Worm (Caenorhabditis elegans): ENCODE data around the gene subs-4.

The subs-4 gene

DNA sequence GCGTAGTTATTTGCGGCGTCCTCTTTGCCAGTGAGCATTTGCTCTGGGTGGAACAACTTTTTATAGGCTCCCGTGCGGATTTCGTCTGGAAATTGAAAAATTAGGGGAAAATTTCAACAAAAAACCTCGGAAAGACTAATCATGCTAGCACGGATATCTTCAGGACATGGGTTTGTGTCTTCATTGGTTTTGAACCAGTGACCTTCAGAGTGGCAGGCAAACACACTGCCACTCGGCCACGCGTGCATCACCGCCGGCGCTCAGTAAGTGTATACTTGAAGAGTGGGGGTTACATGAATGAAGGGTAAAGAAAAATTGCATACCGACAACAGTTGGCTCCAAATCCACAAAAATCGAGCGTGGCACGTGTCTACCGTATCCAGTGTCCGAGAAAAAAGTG is 10.8 kb upstream of the subs-4 start (continued):
- TF ChIP-seq hmg-1.2 (GFP tag; IDR thresholded peaks at IDR 0.05) (peak; percentile 77), lin-35 (GFP tag; optimal IDR thresholded peaks at IDR 0.05) (peak in 1 of 3 experiments; percentile 38), repo-1 (tag; optimal IDR thresholded peaks at IDR 0.05) (peak; percentile 58), egl-44 (GFP tag; IDR thresholded peaks at IDR 0.05) (no peak), fkh-3 (tag; optimal IDR thresholded peaks at IDR 0.05) (peak; percentile 38), ceh-58 (GFP tag; IDR thresholded peaks at IDR 0.05) (no peak), F39B2.1 (GFP tag; IDR thresholded peaks at IDR 0.05) (no peak), tbp1 (GFP tag; optimal IDR thresholded peaks at IDR 0.05) (peak; percentile 99), lin-26 (GFP tag; IDR thresholded peaks at IDR 0.05) (peak; percentile 94), efl-1 (GFP tag; optimal IDR thresholded peaks at IDR 0.05) (peak; percentile 9), rcor-1 (GFP tag; IDR thresholded peaks at IDR 0.05) (peak; percentile 72), mxl-1 (tag; optimal IDR thresholded peaks at IDR 0.05) (peak; percentile 80), B0035.1 (tag; optimal IDR thresholded peaks at IDR 0.05) (peak; percentile 44), F52B5.7 (tag; optimal IDR thresholded peaks at IDR 0.05) (peak; percentile 84), madf-10 (tag; optimal IDR thresholded peaks at IDR 0.05) (peak; percentile 74), C17E4.6 (GFP tag; IDR thresholded peaks at IDR 0.05) (no peak), T07F8.4 (tag; optimal IDR thresholded peaks at IDR 0.05) (peak; percentile 33), gei-17 (GFP tag; optimal IDR thresholded peaks at IDR 0.05) (peak; percentile 21), athp-1 (tag; optimal IDR thresholded peaks at IDR 0.05) (peak; percentile 76), F10E7.11 (tag; optimal IDR thresholded peaks at IDR 0.05) (peak; percentile 50), ekl-4 (GFP tag; IDR thresholded peaks at IDR 0.05) (peak; percentile 83), hlh-26 (GFP tag; conservative IDR thresholded peaks at IDR 0.05) (no peak)

DNA sequence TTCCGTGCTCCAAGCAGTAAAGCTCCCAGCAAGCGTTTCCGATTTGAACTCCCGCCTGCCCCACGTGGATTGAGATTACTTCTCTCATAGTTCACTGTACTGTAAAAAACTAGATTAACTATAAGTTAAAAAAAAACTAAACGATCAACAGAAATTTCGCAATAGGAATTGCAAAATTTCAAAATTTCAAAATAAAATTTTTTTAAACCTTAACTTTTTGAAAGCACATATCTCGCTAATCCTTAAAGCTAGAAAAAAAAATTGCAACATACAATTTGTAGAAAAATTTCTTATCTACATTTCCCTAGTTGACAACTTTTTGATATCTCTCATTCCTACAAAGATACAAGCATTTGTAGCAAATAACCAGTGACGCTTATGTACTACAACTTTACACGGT is 10.3 kb upstream of the subs-4 start, which contains the start of gene tba-7:
TSS of gene tba-7 (minus strand) at position 101 of the 400 bp plus-strand sequence.
- TF ChIP-seq B0261.1 (tag; optimal IDR thresholded peaks at IDR 0.05), result peak; percentile 45
- TF ChIP-seq ceh-27 (GFP tag; optimal IDR thresholded peaks at IDR 0.05), result no peak
- no peak for TF ChIP-seq lin-54 (GFP tag; optimal IDR thresholded peaks at IDR 0.05)
- no peak for TF ChIP-seq lsl-1 (GFP tag; optimal IDR thresholded peaks at IDR 0.05)
- TF ChIP-seq cebp-1 (GFP tag; IDR thresholded peaks at IDR 0.05), result no peak
- TF ChIP-seq cebp-1 (tag; optimal IDR thresholded peaks at IDR 0.05), result peak; percentile 58

DNA sequence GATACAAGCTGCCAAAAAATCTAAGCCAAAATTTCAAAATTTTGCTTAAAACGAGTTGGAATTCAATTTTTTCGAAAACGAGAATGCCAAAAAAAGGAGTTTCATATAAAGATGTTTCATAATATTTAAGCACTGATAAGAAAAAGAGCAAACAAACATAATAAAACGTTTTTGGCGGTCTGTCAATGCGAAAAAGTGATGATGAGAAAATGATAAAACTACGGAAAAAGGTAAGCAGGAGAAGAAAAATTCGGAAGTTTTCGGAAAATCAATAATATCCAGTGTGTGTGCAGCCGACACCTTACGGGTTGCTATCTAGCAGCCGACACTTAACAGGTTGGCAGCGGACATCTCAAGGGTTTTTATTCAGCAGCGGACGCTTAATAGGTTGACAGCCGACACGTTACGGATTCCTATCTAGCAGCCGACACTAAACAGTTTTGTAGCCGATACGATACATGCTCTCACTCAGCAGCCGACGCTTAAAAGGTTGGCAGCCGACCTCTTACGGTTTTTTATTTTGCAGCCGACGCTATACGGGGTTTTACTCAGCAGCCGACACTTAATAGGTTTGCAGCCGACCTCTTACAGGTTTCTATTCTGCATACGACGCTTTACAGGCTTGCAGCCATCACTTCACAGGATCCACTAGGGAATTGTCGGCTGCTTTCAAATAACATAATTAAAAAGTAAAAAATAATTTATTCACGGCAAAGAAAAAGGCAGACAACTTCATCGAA is 9.7 kb upstream of the subs-4 start:
- TF ChIP-seq athp-1 (tag; optimal IDR thresholded peaks at IDR 0.05) (no peak), cebp-2 (GFP tag; IDR thresholded peaks at IDR 0.05) (no peak), nhr-80 (tag; optimal IDR thresholded peaks at IDR 0.05) (peak; percentile 34), Y53G8AR.9 (GFP tag; conservative IDR thresholded peaks at IDR 0.05) (no peak), zfh-2 (GFP tag; conservative IDR thresholded peaks at IDR 0.05) (0 out of 2 replicates have a peak, but pooled peaks have one; percentile 7), snpc-4 (GFP tag; optimal IDR thresholded peaks at IDR 0.05) (no peak), snpc-4 (tag; optimal IDR thresholded peaks at IDR 0.05) (peak; percentile 89 to 95 (median 92))

DNA sequence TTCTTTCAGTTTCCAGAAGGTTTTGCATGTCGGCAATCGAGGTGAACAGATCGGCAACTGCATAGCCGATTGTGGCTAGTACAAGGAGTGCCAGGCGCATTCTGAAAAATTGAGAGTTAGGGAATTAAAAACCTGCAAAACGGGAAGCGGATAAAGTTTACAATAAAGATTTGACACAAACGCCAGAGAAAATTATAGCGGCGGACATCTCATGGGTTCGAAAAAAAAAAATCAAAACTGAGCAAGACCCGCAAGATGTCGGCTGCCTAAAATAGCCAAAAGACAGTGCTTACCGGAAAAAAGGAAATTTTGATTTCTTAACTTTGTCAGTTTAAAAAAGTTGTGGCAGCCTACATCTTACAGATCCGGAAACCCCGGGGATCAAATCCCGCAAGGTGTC is 4.1 kb upstream of the subs-4 start, which contains the start of gene dpy-18:
TSS of gene dpy-18 (minus strand) at position 101 of the 400 bp plus-strand sequence.
- TF ChIP-seq zim-3 (tag; optimal IDR thresholded peaks at IDR 0.05), result no peak
- TF ChIP-seq mcd-1 (GFP tag; IDR thresholded peaks at IDR 0.05), result no peak
- TF ChIP-seq lsy-27 (tag; optimal IDR thresholded peaks at IDR 0.05; ENCODE audit: borderline replicate concordance, insufficient read depth), result no peak
- no peak for TF ChIP-seq ztf-26 (tag; optimal IDR thresholded peaks at IDR 0.05)
- TF ChIP-seq hrde-1 (tag; optimal IDR thresholded peaks at IDR 0.05; ENCODE audit: borderline replicate concordance), result no peak
- TF ChIP-seq ceh-79 (tag; optimal IDR thresholded peaks at IDR 0.05), result no peak
- TF ChIP-seq egl-44 (GFP tag; IDR thresholded peaks at IDR 0.05), result no peak
- TF ChIP-seq hsf-1 (GFP tag; IDR thresholded peaks at IDR 0.05), result no peak
- TF ChIP-seq ceh-58 (GFP tag; IDR thresholded peaks at IDR 0.05), result no peak
- no peak for TF ChIP-seq madf-3 (GFP tag; IDR thresholded peaks at IDR 0.05)
- no peak for TF ChIP-seq zfh-2 (GFP tag; conservative IDR thresholded peaks at IDR 0.05)
- no peak for TF ChIP-seq dpff-1 (tag; optimal IDR thresholded peaks at IDR 0.05)
- TF ChIP-seq ceh-40 (GFP tag; IDR thresholded peaks at IDR 0.05), result no peak
- no peak for TF ChIP-seq unc-62 (GFP tag; optimal IDR thresholded peaks at IDR 0.05)
